Worm (Caenorhabditis elegans) whole organism, L1 larva: ENCODE data around the gene ssu-2.

ENCODE experiments used
- C04F5.9 ChIP-seq: sonication (generic microtip); optimal IDR thresholded peaks from 2 replicates; lab custom pipeline; 2016; ENCODE audit warnings: missing genetic modification characterization, missing compliant biosample characterization
- C16A3.4 ChIP-seq: fragments of 150-350 bp; optimal IDR thresholded peaks from 2 replicates; lab custom pipeline; 2014; ENCODE audit warnings: missing biosample characterization, missing genetic modification characterization
- blmp-1 ChIP-seq: fragments of 150-350 bp; optimal IDR thresholded peaks from 2 replicates; lab custom pipeline; 2014; ENCODE audit warnings: missing biosample characterization, missing genetic modification characterization
- ceh-63 ChIP-seq: fragments of 200-800 bp; sonication (Bioruptor generic); optimal IDR thresholded peaks from 2 replicates; lab custom pipeline; 2018; ENCODE audit warnings: mild to moderate bottlenecking, missing genetic modification characterization, missing compliant biosample characterization
- ceh-8 ChIP-seq: fragments of 200-800 bp; sonication (Bioruptor generic); optimal IDR thresholded peaks from 2 replicates; lab custom pipeline; 2018; ENCODE audit warnings: mild to moderate bottlenecking, missing genetic modification characterization, moderate library complexity, missing compliant biosample characterization
- ceh-88 ChIP-seq: fragments of 200-800 bp; sonication (Bioruptor generic); IDR thresholded peaks from 2 replicates; pipeline ENCODE4 v1.3.6; 2022; ENCODE audit warnings: missing genetic modification characterization, missing compliant biosample characterization
- ceh-90 ChIP-seq: sonication (generic microtip); optimal IDR thresholded peaks from 2 replicates; lab custom pipeline; 2016; ENCODE audit warnings: missing genetic modification characterization, missing compliant biosample characterization
- ces-1 ChIP-seq: fragments of 150-350 bp; optimal IDR thresholded peaks from 2 replicates; lab custom pipeline; 2014; ENCODE audit warnings: missing biosample characterization, missing genetic modification reagents, missing genetic modification characterization
- efl-1 ChIP-seq, 4 experiments: fragments of 150-350 bp; optimal IDR thresholded peaks in 3 of 4; peaks in 1 of 4; 1 replicate in 1 of 4; 2 replicates in 3 of 4; lab custom pipeline; 2014; ENCODE audit warnings: missing biosample characterization in 2 of 4, missing genetic modification characterization in 2 of 4, missing genetic modification reagents in 2 of 4
- efl-3 ChIP-seq: fragments of 200-800 bp; sonication (Bioruptor generic); optimal IDR thresholded peaks from 2 replicates; lab custom pipeline; 2018; ENCODE audit warnings: mild to moderate bottlenecking, missing genetic modification characterization, missing compliant biosample characterization
- egl-13 ChIP-seq: sonication (generic microtip); optimal IDR thresholded peaks from 2 replicates; lab custom pipeline; 2016; ENCODE audit warnings: missing genotype, missing genetic modification reagents, missing genetic modification characterization, missing compliant biosample characterization
- ets-5 ChIP-seq: fragments of 200-800 bp; sonication (Bioruptor generic); IDR thresholded peaks from 2 replicates; pipeline ENCODE4 v1.3.6; 2022; ENCODE audit warnings: missing genetic modification characterization, missing compliant biosample characterization
- fkh-10 ChIP-seq: sonication (generic microtip); optimal IDR thresholded peaks from 2 replicates; lab custom pipeline; 2017; ENCODE audit warnings: missing biosample characterization, missing genetic modification reagents, missing genetic modification characterization
- hlh-17 ChIP-seq: fragments of 200-800 bp; sonication (Bioruptor generic); optimal IDR thresholded peaks from 2 replicates; lab custom pipeline; 2018; ENCODE audit warnings: missing genetic modification characterization, mild to moderate bottlenecking, missing compliant biosample characterization, moderate library complexity, borderline replicate concordance
- hlh-4 ChIP-seq: sonication (generic microtip); optimal IDR thresholded peaks from 2 replicates; lab custom pipeline; 2016; ENCODE audit warnings: mild to moderate bottlenecking, missing genetic modification characterization, missing compliant biosample characterization
- hpl-2 ChIP-seq: fragments of 150-350 bp; optimal IDR thresholded peaks from 2 replicates; lab custom pipeline; 2014; ENCODE audit warnings: missing biosample characterization, missing genetic modification reagents, missing genetic modification characterization
- jun-1 ChIP-seq: fragments of 150-350 bp; optimal IDR thresholded peaks from 2 replicates; lab custom pipeline; 2014; ENCODE audit warnings: missing biosample characterization, missing genetic modification reagents, missing genetic modification characterization
- lin-13 ChIP-seq: fragments of 150-350 bp; optimal IDR thresholded peaks from 2 replicates; lab custom pipeline; 2014; ENCODE audit warnings: missing biosample characterization, missing genetic modification reagents, missing genetic modification characterization
- lin-14 ChIP-seq: fragments of 200-800 bp; sonication (Bioruptor generic); optimal IDR thresholded peaks from 2 replicates; lab custom pipeline; 2018; ENCODE audit warnings: mild to moderate bottlenecking, missing genetic modification characterization, moderate library complexity, missing compliant biosample characterization
- lin-15B ChIP-seq: fragments of 150-350 bp; sonication (generic microtip); optimal IDR thresholded peaks from 3 replicates; lab custom pipeline; 2014; ENCODE audit warnings: missing biosample characterization, missing genetic modification characterization
- lin-35 ChIP-seq, 2 experiments: fragments of 150-350 bp; optimal IDR thresholded peaks; 2 replicates each; lab custom pipeline; 2014; ENCODE audit warnings: missing biosample characterization in 2 of 2, missing genetic modification characterization in 2 of 2, missing genetic modification reagents in 2 of 2
- lir-3 ChIP-seq: sonication (generic microtip); optimal IDR thresholded peaks from 2 replicates; lab custom pipeline; 2016; ENCODE audit warnings: mild to moderate bottlenecking, missing genetic modification characterization, moderate library complexity, missing compliant biosample characterization; ENCODE audit not compliant: poor library complexity
- lsy-2 ChIP-seq, 2 experiments: fragments of 150-350 bp; optimal IDR thresholded peaks; 2 replicates each; lab custom pipeline; 2014; ENCODE audit warnings: missing biosample characterization in 2 of 2, missing genetic modification characterization in 2 of 2
- mab-9 ChIP-seq: fragments of 200-800 bp; sonication (Bioruptor generic); IDR thresholded peaks from 2 replicates; pipeline ENCODE4 v1.3.6; 2022; ENCODE audit warnings: missing genetic modification reagents, missing genetic modification characterization, missing compliant biosample characterization
- nhr-11 ChIP-seq: fragments of 150-350 bp; optimal IDR thresholded peaks from 2 replicates; lab custom pipeline; 2014; ENCODE audit warnings: missing biosample characterization, missing genetic modification characterization
- nhr-19 ChIP-seq: fragments of 200-800 bp; sonication (Bioruptor generic); conservative IDR thresholded peaks from 2 replicates; pipeline ENCODE4 v1.3.6; 2022; ENCODE audit warnings: missing genetic modification characterization, missing compliant biosample characterization
- nhr-20 ChIP-seq: sonication (generic microtip); optimal IDR thresholded peaks from 2 replicates; lab custom pipeline; 2016; ENCODE audit warnings: mild to moderate bottlenecking, missing genetic modification characterization, missing compliant biosample characterization
- nhr-76 ChIP-seq: sonication (generic microtip); optimal IDR thresholded peaks from 2 replicates; lab custom pipeline; 2017; ENCODE audit warnings: missing biosample characterization, missing genetic modification characterization
- nhr-77 ChIP-seq: fragments of 150-350 bp; optimal IDR thresholded peaks from 2 replicates; lab custom pipeline; 2014; ENCODE audit warnings: missing biosample characterization, missing genetic modification characterization
- nhr-84 ChIP-seq: sonication (generic microtip); optimal IDR thresholded peaks from 2 replicates; lab custom pipeline; 2017; ENCODE audit warnings: missing biosample characterization, missing genetic modification characterization
- nhr-85 ChIP-seq: sonication (generic microtip); peaks from one replicate; lab custom pipeline; 2016; ENCODE audit warnings: missing genetic modification characterization, inconsistent platforms, missing compliant biosample characterization
- pag-3 ChIP-seq: sonication (generic microtip); optimal IDR thresholded peaks from 2 replicates; lab custom pipeline; 2017; ENCODE audit warnings: missing genetic modification characterization, mild to moderate bottlenecking, missing compliant biosample characterization, antibody characterized with exemption, borderline replicate concordance; ENCODE audit not compliant: insufficient read depth
- pax-3 ChIP-seq: fragments of 200-800 bp; sonication (Bioruptor generic); optimal IDR thresholded peaks from 2 replicates; lab custom pipeline; 2018; ENCODE audit warnings: mild to moderate bottlenecking, missing genetic modification characterization, moderate library complexity, missing compliant biosample characterization
- skn-1 ChIP-seq: fragments of 150-350 bp; optimal IDR thresholded peaks from 2 replicates; lab custom pipeline; 2014; ENCODE audit warnings: missing biosample characterization, missing genetic modification characterization
- sptf-1 ChIP-seq: fragments of 150-350 bp; optimal IDR thresholded peaks from 2 replicates; lab custom pipeline; 2014; ENCODE audit warnings: missing biosample characterization, missing genetic modification characterization
- swsn-7 ChIP-seq: sonication (generic microtip); optimal IDR thresholded peaks from 2 replicates; lab custom pipeline; 2016; ENCODE audit warnings: missing genetic modification characterization, missing compliant biosample characterization
- tbx-2 ChIP-seq: sonication (generic microtip); optimal IDR thresholded peaks from 2 replicates; lab custom pipeline; 2016; ENCODE audit warnings: missing genetic modification characterization, missing compliant biosample characterization
- tlp-1 ChIP-seq: fragments of 150-350 bp; optimal IDR thresholded peaks from 2 replicates; lab custom pipeline; 2014; ENCODE audit warnings: missing biosample characterization, missing genetic modification characterization
- unc-130 ChIP-seq: fragments of 150-350 bp; optimal IDR thresholded peaks from 2 replicates; lab custom pipeline; 2017; ENCODE audit warnings: missing biosample characterization, missing genetic modification characterization, inconsistent platforms
- unc-30 ChIP-seq: sonication (generic microtip); optimal IDR thresholded peaks from 2 replicates; lab custom pipeline; 2017; ENCODE audit warnings: missing biosample characterization, missing genetic modification characterization
- unc-86 ChIP-seq: sonication (generic microtip); optimal IDR thresholded peaks from 2 replicates; lab custom pipeline; 2016; ENCODE audit warnings: missing genetic modification characterization, missing compliant biosample characterization
- xbp-1 ChIP-seq: sonication (generic microtip); optimal IDR thresholded peaks from 2 replicates; lab custom pipeline; 2016; ENCODE audit warnings: missing genetic modification characterization, missing compliant biosample characterization
- zip-4 ChIP-seq: fragments of 200-800 bp; sonication (Bioruptor generic); optimal IDR thresholded peaks from 2 replicates; lab custom pipeline; 2018; ENCODE audit warnings: mild to moderate bottlenecking, missing genetic modification characterization, moderate library complexity, missing compliant biosample characterization
- ztf-11 ChIP-seq, 2 experiments: sonication (generic microtip); optimal IDR thresholded peaks; 2 replicates each; lab custom pipeline; 2016 to 2017; ENCODE audit warnings: missing genetic modification characterization in 2 of 2, missing biosample characterization in 1 of 2, missing compliant biosample characterization in 1 of 2

ssu-2 gene

ce11 chrIV:14356120-14356519 is 4.9 kb upstream of the ssu-2 start (continued):
- no peak for TF ChIP-seq hlh-17 (GFP tag; lab: Kevin White, UChicago)
- TF ChIP-seq nhr-20: peak; percentile 10
- peak; percentile 23 for TF ChIP-seq xbp-1 (tag; lab: Kevin White, UChicago)
- TF ChIP-seq fkh-10: peak; percentile 34
- no peak for TF ChIP-seq nhr-76 (tag; lab: Kevin White, UChicago)
- TF ChIP-seq unc-86 (tag; lab: Kevin White, UChicago): peak; percentile 61
- no peak for TF ChIP-seq mab-9 (GFP tag; lab: Robert Waterston, UW)
- peak; percentile 57 to 74 for TF ChIP-seq efl-1 (optimal IDR thresholded peaks at IDR 0.05; lab: Kevin White, UChicago)
- TF ChIP-seq efl-1 (GFP tag; optimal IDR thresholded peaks at IDR 0.05 in 1 of 2; lab: Kevin White, UChicago): peak; percentile 17 to 80
- TF ChIP-seq tlp-1 (tag; lab: Kevin White, UChicago): no peak
- TF ChIP-seq ceh-8: no peak
- no peak for TF ChIP-seq hpl-2 (GFP tag; lab: Kevin White, UChicago)
- TF ChIP-seq ceh-63 (GFP tag; lab: Kevin White, UChicago): no peak
- no peak for TF ChIP-seq nhr-11
- peak; percentile 39 for TF ChIP-seq tbx-2 (tag; lab: Kevin White, UChicago)
- no peak for TF ChIP-seq nhr-19 (GFP tag; lab: Robert Waterston, UW)
- TF ChIP-seq blmp-1 (tag; lab: Kevin White, UChicago): no peak
- TF ChIP-seq ces-1: no peak
- no peak for TF ChIP-seq pag-3
- no peak for TF ChIP-seq C04F5.9 (tag; lab: Kevin White, UChicago)
- no peak for TF ChIP-seq ceh-90 (tag; lab: Kevin White, UChicago)
- peak; percentile 19 for TF ChIP-seq lir-3 (tag; lab: Kevin White, UChicago)
- peak; percentile 7 for TF ChIP-seq skn-1 (tag; lab: Kevin White, UChicago)
- TF ChIP-seq zip-4 (GFP tag; lab: Kevin White, UChicago): no peak
- TF ChIP-seq ets-5 (GFP tag; lab: Robert Waterston, UW): no peak
- TF ChIP-seq unc-30 (tag; lab: Kevin White, UChicago): no peak
- TF ChIP-seq unc-130 (tag; lab: Kevin White, UChicago): no peak
- no peak for TF ChIP-seq pax-3 (tag; lab: Kevin White, UChicago)
- TF ChIP-seq hlh-4 (tag; lab: Kevin White, UChicago): no peak
- TF ChIP-seq C16A3.4 (tag; lab: Kevin White, UChicago): peak; percentile 7
- TF ChIP-seq sptf-1: no peak
- TF ChIP-seq nhr-84 (tag; lab: Kevin White, UChicago): no peak
- peak; percentile 31 to 68 for TF ChIP-seq lsy-2 (tag; optimal IDR thresholded peaks at IDR 0.05; lab: Kevin White, UChicago)
- no peak for TF ChIP-seq nhr-77 (tag; lab: Kevin White, UChicago)
- TF ChIP-seq lin-14 (GFP tag; lab: Kevin White, UChicago): no peak
- no peak for TF ChIP-seq nhr-85 (tag; lab: Kevin White, UChicago)
- peak; percentile 26 for TF ChIP-seq egl-13 (tag; lab: Kevin White, UChicago)
- no peak for TF ChIP-seq lin-13 (GFP tag; lab: Kevin White, UChicago)
- no peak for TF ChIP-seq lin-35 (GFP tag; optimal IDR thresholded peaks at IDR 0.05; lab: Kevin White, UChicago)
- no peak for TF ChIP-seq ztf-11 (tag; optimal IDR thresholded peaks at IDR 0.05; lab: Kevin White, UChicago)
- no peak for TF ChIP-seq lin-15B (tag; lab: Kevin White, UChicago)
- no peak for TF ChIP-seq jun-1 (tag; lab: Kevin White, UChicago)
- TF ChIP-seq ceh-88 (GFP tag; lab: Robert Waterston, UW): no peak
- peak; percentile 47 for TF ChIP-seq swsn-7 (tag; lab: Kevin White, UChicago)
- no peak for TF ChIP-seq efl-3 (GFP tag; lab: Kevin White, UChicago)
- TF ChIP-seq, all 84 proteins: peak for 25
